Fruit fly (Drosophila melanogaster): ENCODE measurements around the gene Drsl4.
A peak's percentile ranks its signal among the peaks of the same experiment; 100 is the strongest.

Drsl4 gene

DNA sequence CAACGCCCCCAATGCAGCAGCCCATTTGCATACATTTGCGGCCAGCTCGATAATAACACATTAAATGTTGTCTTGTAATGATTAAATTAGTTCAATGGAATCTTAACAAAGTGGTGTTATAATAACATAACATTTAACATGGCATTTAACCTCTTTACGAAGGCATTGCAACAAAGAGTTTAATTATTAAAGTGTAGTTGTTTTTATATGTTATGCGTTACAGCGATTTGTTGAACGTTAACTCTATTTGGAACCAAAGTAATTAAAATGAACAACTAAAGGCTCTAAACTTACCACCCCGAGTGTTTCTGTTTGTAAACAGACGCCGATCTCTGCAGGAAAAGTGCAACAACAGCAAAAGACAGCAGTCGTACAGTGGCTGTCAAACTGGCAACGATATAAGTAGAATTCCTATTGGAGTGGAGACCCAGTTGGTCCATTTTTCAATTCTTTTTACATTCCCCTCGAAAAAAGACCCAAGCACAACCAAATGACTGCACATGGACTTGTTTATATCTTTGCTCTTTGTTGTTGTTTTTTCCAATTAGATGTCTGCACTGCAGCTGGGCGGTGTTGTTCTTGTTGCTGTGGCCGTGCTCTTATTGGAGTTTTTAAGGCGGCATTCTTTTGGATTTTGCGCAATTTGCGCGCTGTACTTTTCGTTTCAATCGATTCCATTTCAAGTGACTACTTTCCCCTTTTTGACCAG, 23.6 kb downstream of the Drsl4 start:
- no peak for TF ChIP-seq CG8478 (optimal IDR thresholded peaks at IDR 0.05)
- TF ChIP-seq Dll (optimal IDR thresholded peaks at IDR 0.05), result no peak
- TF ChIP-seq psq (optimal IDR thresholded peaks at IDR 0.05), result no peak
- TF ChIP-seq usp (GFP tag; optimal IDR thresholded peaks at IDR 0.05), result no peak
- TF ChIP-seq pan (optimal IDR thresholded peaks at IDR 0.05), result no peak
- TF ChIP-seq EcR (GFP tag; optimal IDR thresholded peaks at IDR 0.05), result no peak

DNA sequence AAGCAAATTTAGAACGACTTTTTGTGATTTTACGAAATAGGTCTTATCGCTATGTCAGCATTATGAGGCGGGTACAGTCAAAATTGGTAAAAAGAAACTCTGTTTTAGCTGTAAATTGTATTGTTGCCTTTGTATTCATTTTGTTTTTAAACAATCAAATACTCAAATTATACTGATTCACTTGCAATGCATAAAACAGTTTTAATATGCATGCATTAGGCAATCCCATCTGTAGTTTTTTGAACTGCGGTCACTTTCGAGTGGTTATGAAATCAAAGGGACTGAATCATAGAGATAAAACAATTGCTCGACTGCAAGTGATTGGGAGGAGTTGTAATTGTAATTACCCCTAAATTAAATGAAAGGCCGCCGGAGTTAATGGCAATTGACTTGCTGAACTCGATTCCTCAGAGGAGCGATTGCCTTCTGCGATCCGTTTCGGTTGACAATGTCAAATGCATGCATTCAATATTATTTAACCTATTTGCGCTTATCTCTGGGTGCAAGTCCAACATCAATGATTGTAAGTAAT, 24.3 kb downstream of the Drsl4 start:
- TF ChIP-seq EcR (GFP tag; optimal IDR thresholded peaks at IDR 0.05), result no peak

- TF ChIP-seq pan (optimal IDR thresholded peaks at IDR 0.05), result peak; percentile 82
- no peak for TF ChIP-seq Dll (optimal IDR thresholded peaks at IDR 0.05)
Measured at dm6 chr3L:3342307-3342940, 27.0 kb downstream of the Drsl4 start.

DNA sequence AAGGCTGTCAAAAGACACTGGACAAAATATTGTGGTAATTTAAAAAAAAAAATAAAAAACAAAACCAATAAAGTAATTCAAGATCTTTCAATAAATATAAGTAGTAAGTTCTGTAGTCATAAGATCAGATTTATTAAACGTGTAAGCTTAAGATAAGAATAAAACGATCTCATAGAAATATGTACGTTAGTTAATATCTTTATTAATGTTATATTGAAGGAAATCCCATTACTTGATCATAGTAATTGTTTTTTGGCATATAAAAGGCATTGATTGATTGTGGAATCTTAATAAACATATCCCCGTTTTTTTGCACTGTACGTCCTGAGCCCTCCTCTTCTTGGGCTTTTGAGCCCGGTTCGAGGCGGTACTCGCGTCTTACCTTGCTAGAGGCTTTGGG, 27.8 kb downstream of the Drsl4 start:
- no peak for TF ChIP-seq psq (optimal IDR thresholded peaks at IDR 0.05)
- no peak for TF ChIP-seq usp (GFP tag; optimal IDR thresholded peaks at IDR 0.05)
- TF ChIP-seq pan (optimal IDR thresholded peaks at IDR 0.05), result no peak
- TF ChIP-seq EcR (GFP tag; optimal IDR thresholded peaks at IDR 0.05), result no peak
- TF ChIP-seq CG8478 (optimal IDR thresholded peaks at IDR 0.05), result no peak
- TF ChIP-seq Dll (optimal IDR thresholded peaks at IDR 0.05), result no peak

- TF ChIP-seq pan (optimal IDR thresholded peaks at IDR 0.05) (no peak), CG8478 (optimal IDR thresholded peaks at IDR 0.05) (no peak), EcR (GFP tag; optimal IDR thresholded peaks at IDR 0.05) (no peak), Dll (optimal IDR thresholded peaks at IDR 0.05) (no peak), psq (optimal IDR thresholded peaks at IDR 0.05) (no peak), usp (GFP tag; optimal IDR thresholded peaks at IDR 0.05) (no peak)
Measured at dm6 chr3L:3344528-3344927, 29.1 kb downstream of the Drsl4 start.

DNA sequence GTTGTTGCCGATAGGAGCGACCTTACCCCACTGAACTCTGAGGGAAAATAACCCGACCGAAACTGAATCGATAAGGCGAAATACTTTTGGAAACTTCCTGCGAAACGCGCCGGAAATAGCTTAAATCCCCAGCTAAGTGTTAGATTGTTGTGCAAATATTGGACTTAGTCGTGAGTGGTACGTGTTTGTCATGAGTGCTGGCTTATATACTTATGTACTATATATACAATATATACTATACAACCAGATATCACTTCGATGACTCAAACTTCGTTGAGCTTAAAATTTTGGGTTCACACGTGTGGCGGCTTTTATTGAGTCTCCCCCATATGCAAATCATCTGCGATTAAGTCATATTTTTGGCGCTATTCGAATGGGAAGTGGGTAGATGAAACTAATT, 30.9 kb downstream of the Drsl4 start:
- TF ChIP-seq Dll (optimal IDR thresholded peaks at IDR 0.05) (no peak), pan (optimal IDR thresholded peaks at IDR 0.05) (no peak), usp (GFP tag; optimal IDR thresholded peaks at IDR 0.05) (no peak), psq (optimal IDR thresholded peaks at IDR 0.05) (no peak), EcR (GFP tag; optimal IDR thresholded peaks at IDR 0.05) (no peak), CG8478 (optimal IDR thresholded peaks at IDR 0.05) (no peak)

DNA sequence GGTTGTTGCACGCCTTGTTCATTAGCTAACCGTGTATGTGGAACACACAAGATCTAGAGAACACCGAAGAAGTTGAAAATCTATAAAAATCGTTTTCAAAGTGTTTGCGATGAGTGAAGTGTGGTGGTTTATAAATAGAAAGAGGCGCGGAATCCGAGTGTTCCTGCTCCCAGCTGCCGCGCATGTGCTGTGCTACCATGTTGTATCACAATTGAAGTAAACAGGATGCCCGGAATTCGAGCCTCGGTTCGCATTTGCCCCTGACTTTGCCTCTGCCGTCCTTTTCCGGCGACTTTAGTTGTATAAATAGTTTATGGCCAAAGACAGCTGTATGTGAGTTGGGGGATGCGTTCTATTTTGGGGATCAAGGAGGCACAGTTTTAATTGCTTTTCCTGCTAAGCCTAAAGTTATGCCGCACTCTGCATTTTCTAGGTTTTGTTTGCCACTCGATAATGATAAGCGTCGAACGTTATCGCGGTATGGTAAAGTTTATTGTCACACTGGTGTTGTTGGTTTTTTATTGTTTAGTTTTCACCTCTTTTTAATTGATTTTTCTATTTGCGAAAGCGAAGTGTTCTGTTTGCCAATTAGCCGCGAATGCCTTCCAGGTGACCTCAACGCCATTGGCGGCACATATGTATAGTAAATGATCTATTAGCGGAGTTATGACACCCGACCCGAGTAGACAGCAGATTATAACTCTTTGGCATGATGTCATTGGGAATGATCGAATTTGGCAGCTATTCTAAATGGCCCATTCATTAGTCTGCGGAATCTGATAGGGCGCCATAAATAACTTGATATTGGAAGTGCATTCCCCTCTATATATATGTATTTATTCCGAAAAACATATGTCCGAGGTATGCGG, 33.8 kb downstream of the Drsl4 start:
- TF ChIP-seq psq (optimal IDR thresholded peaks at IDR 0.05) (no peak), usp (GFP tag; optimal IDR thresholded peaks at IDR 0.05) (no peak), pan (optimal IDR thresholded peaks at IDR 0.05) (no peak), CG8478 (optimal IDR thresholded peaks at IDR 0.05) (no peak), Dll (optimal IDR thresholded peaks at IDR 0.05) (no peak), EcR (GFP tag; optimal IDR thresholded peaks at IDR 0.05) (no peak)

- TF ChIP-seq Dll (optimal IDR thresholded peaks at IDR 0.05) (no peak), pan (optimal IDR thresholded peaks at IDR 0.05) (no peak), CG8478 (optimal IDR thresholded peaks at IDR 0.05) (no peak), EcR (GFP tag; optimal IDR thresholded peaks at IDR 0.05) (no peak), usp (GFP tag; optimal IDR thresholded peaks at IDR 0.05) (no peak), psq (optimal IDR thresholded peaks at IDR 0.05) (no peak)
Measured at dm6 chr3L:3349825-3350123, 34.4 kb downstream of the Drsl4 start.

DNA sequence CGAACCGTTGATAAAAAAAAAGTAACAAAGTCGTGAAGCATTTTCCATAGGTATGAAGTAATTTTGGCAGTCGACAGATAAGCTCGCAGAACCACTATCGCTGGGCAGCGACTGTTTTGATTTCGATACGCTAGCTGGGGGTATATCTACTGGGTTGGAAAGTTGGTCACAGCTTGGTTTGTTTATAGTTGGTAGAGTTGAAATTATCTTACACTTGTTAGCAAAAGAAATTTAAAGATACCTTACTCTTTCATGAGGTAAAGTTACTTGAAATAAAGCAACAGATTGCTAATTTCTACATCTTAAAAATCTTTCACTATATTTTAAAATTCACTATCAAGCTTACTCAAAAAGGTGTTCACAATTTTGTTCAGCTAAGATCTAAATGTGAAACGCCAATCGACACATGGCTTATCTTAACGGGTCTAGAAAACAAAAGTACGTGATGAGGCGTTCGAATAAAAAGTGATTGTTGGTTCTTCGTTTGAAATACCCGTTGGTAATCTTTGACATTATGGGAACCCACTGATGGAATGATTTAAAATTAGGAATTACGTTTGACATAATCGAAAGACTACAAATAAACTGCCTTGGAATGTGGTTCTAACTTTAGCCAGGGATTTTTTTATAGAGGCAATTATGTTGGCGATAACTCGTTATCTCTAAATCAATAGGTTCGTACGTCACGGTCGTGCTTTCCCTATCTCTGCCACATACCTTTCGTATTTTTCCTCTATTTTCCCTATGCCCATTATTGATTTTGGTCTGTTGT, 35.3 kb downstream of the Drsl4 start:
- TF ChIP-seq usp (GFP tag; optimal IDR thresholded peaks at IDR 0.05) (no peak), CG8478 (optimal IDR thresholded peaks at IDR 0.05) (no peak), psq (optimal IDR thresholded peaks at IDR 0.05) (no peak), EcR (GFP tag; optimal IDR thresholded peaks at IDR 0.05) (no peak), pan (optimal IDR thresholded peaks at IDR 0.05) (no peak), Dll (optimal IDR thresholded peaks at IDR 0.05) (no peak)

DNA sequence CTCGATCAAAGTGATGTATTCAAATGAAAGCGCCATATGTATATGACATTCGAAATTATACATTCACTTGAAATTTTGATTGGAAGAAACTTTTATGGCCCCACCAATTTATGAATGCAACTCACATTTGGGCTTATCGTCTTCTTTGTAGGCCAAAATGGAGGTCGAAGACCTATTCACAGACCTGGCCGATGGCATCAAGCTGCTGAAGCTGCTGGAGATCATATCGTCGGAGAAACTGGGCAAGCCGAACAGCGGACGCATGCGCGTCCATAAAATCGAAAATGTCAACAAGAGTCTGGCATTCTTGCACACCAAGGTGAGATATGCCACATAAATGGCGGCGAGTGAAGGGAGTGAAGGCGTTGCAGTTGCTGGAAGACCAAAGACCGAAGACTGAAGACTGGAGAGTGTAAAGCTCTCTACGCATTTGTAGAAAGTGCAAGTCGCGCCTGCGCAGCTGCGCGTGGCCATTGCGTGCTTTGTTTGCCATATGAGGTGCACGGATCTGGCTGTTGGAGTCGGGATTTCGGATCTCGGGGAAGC, 36.5 kb downstream of the Drsl4 start:
- TF ChIP-seq psq (optimal IDR thresholded peaks at IDR 0.05) (no peak), CG8478 (optimal IDR thresholded peaks at IDR 0.05) (no peak), pan (optimal IDR thresholded peaks at IDR 0.05) (no peak), usp (GFP tag; optimal IDR thresholded peaks at IDR 0.05) (no peak), EcR (GFP tag; optimal IDR thresholded peaks at IDR 0.05) (no peak), Dll (optimal IDR thresholded peaks at IDR 0.05) (no peak)

DNA sequence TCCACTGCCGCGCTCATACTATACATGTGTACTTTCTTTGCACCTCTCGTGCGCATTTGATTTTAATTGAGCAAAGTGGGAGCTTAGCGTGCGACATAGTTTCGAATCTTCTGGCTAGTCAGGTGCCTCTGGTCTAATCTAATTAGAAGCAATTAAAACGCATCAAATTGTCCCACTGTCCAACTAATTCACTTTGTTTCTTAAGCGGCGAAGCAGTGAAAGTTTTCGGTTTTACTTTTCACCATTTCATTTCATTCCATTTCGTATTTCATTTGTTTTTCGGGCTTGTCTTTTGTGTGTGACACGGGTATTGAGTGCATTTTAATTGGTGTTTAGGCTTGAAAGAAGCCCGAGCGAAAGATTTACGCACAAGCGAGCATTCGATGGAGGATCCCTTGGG, 37.1 kb downstream of the Drsl4 start:
- no peak for TF ChIP-seq psq (optimal IDR thresholded peaks at IDR 0.05)
- TF ChIP-seq Dll (optimal IDR thresholded peaks at IDR 0.05), result no peak
- TF ChIP-seq usp (GFP tag; optimal IDR thresholded peaks at IDR 0.05), result no peak
- TF ChIP-seq CG8478 (optimal IDR thresholded peaks at IDR 0.05), result no peak
- TF ChIP-seq pan (optimal IDR thresholded peaks at IDR 0.05), result no peak
- TF ChIP-seq EcR (GFP tag; optimal IDR thresholded peaks at IDR 0.05), result no peak
